Fruit fly (Drosophila melanogaster): ENCODE data around the gene gzl.

gzl gene

dm6 chr3R:6350755-6351154 lies 32.0 kb upstream of the gzl start, which contains the start of gene Pak (continued):
- TF ChIP-seq CG4328 (GFP tag; optimal IDR thresholded peaks at IDR 0.05) (no peak), hbn (GFP tag; IDR thresholded peaks at IDR 0.05; ENCODE audit: partially characterized antibody) (peak; percentile 89), ind (GFP tag; optimal IDR thresholded peaks at IDR 0.05) (no peak), dysf (GFP tag; IDR thresholded peaks at IDR 0.05) (no peak), NFAT (GFP tag; IDR thresholded peaks at IDR 0.05) (no peak), CG2712 (tag; optimal IDR thresholded peaks at IDR 0.05) (peak; percentile 36), hb (GFP tag; IDR thresholded peaks at IDR 0.05; ENCODE audit: partially characterized antibody) (peak; percentile 87), Hmx (GFP tag; optimal IDR thresholded peaks at IDR 0.05) (no peak), NC2α (GFP tag; optimal IDR thresholded peaks at IDR 0.05) (no peak), CG12769 (tag; optimal IDR thresholded peaks at IDR 0.05) (no peak), CG15073 (GFP tag; optimal IDR thresholded peaks at IDR 0.05) (no peak), Sin3A (optimal IDR thresholded peaks at IDR 0.05) (peak; percentile 44), E2f1 (GFP tag; IDR thresholded peaks at IDR 0.05) (no peak), lbe (GFP tag; optimal IDR thresholded peaks at IDR 0.05) (no peak), sc (optimal IDR thresholded peaks at IDR 0.05) (no peak), sc (GFP tag; optimal IDR thresholded peaks at IDR 0.05) (no peak), MTF-1 (GFP tag; optimal IDR thresholded peaks at IDR 0.05; ENCODE audit: borderline replicate concordance) (no peak), gfzf (GFP tag; optimal IDR thresholded peaks at IDR 0.05) (peak; percentile 56), Dll (GFP tag; IDR thresholded peaks at IDR 0.05; ENCODE audit: partially characterized antibody) (peak; percentile 94), Max (GFP tag; optimal IDR thresholded peaks at IDR 0.05) (no peak), ftz-f1 (GFP tag; optimal IDR thresholded peaks at IDR 0.05) (no peak), inv (GFP tag; IDR thresholded peaks at IDR 0.05; ENCODE audit: partially characterized antibody) (peak; percentile 92), vnd (GFP tag; IDR thresholded peaks at IDR 0.05; ENCODE audit: partially characterized antibody) (peak; percentile 95), Adf1 (GFP tag; IDR thresholded peaks at IDR 0.05) (peak; percentile 39; the same call in 1 of the 2 replicates), Elba2 (GFP tag; optimal IDR thresholded peaks at IDR 0.05) (no peak), Ssrp (tag; optimal IDR thresholded peaks at IDR 0.05) (no peak), CG11085 (GFP tag; IDR thresholded peaks at IDR 0.05) (no peak), pho (GFP tag; optimal IDR thresholded peaks at IDR 0.05) (no peak), kni (GFP tag; optimal IDR thresholded peaks at IDR 0.05) (no peak), CG1602 (GFP tag; optimal IDR thresholded peaks at IDR 0.05) (no peak), CG13775 (GFP tag; optimal IDR thresholded peaks at IDR 0.05) (no peak), CG6791 (GFP tag; IDR thresholded peaks at IDR 0.05; ENCODE audit: partially characterized antibody) (peak; percentile 96), shn (GFP tag; optimal IDR thresholded peaks at IDR 0.05) (no peak), CG8944 (GFP tag; optimal IDR thresholded peaks at IDR 0.05) (no peak), Mrtf (GFP tag; IDR thresholded peaks at IDR 0.05) (no peak), CG4617 (GFP tag; optimal IDR thresholded peaks at IDR 0.05; ENCODE audit: borderline replicate concordance) (peak; percentile 95), Dek (tag; optimal IDR thresholded peaks at IDR 0.05) (no peak), CG8388 (GFP tag; optimal IDR thresholded peaks at IDR 0.05) (no peak), CoRest (tag; optimal IDR thresholded peaks at IDR 0.05) (peak; percentile 55), Myb (GFP tag; optimal IDR thresholded peaks at IDR 0.05) (peak; percentile 57), CG7556 (GFP tag; optimal IDR thresholded peaks at IDR 0.05) (no peak), stwl (tag; optimal IDR thresholded peaks at IDR 0.05) (peak; percentile 70), BEAF-32 (GFP tag; optimal IDR thresholded peaks at IDR 0.05) (peak; percentile 95), gce (GFP tag; IDR thresholded peaks at IDR 0.05) (no peak), CG11695 (GFP tag; IDR thresholded peaks at IDR 0.05) (no peak; the same call in 2 of the 3 replicates), HLHmδ (GFP tag; optimal IDR thresholded peaks at IDR 0.05) (no peak), Neu2 (GFP tag; optimal IDR thresholded peaks at IDR 0.05; ENCODE audit: borderline replicate concordance) (no peak), CG32767 (GFP tag; IDR thresholded peaks at IDR 0.05) (no peak), CG15514 (GFP tag; optimal IDR thresholded peaks at IDR 0.05) (peak; percentile 58), sr (GFP tag; IDR thresholded peaks at IDR 0.05) (no peak), CG30020 (tag; optimal IDR thresholded peaks at IDR 0.05) (peak; percentile 57)
